Worm (Caenorhabditis elegans): Measurements from ENCODE around the gene timm-17B.1.
A peak's percentile ranks its signal among the peaks of the same experiment; 100 is the strongest.

The timm-17B.1 gene

ce11 chrIV:4749728-4750278 is 4.5 kb upstream of the timm-17B.1 start, which contains the start of the genes rpl-20 and Y17G9B.5 (continued):
- TF ChIP-seq blmp-1 (tag; optimal IDR thresholded peaks at IDR 0.05) (peak; percentile 94), mab-9 (GFP tag; IDR thresholded peaks at IDR 0.05) (peak; percentile 99), aly-2 (tag; optimal IDR thresholded peaks at IDR 0.05) (peak; percentile 100), swsn-7 (tag; optimal IDR thresholded peaks at IDR 0.05) (peak; percentile 100), ztf-11 (tag; optimal IDR thresholded peaks at IDR 0.05) (peak; percentile 92 to 100), ceh-82 (tag; optimal IDR thresholded peaks at IDR 0.05) (peak; percentile 100), unc-130 (tag; optimal IDR thresholded peaks at IDR 0.05) (peak; percentile 100), nhr-90 (tag; optimal IDR thresholded peaks at IDR 0.05; ENCODE audit: poor library complexity) (peak; percentile 100), efl-3 (GFP tag; optimal IDR thresholded peaks at IDR 0.05) (peak; percentile 98), nhr-20 (tag; optimal IDR thresholded peaks at IDR 0.05) (peak; percentile 100), nhr-71 (tag; optimal IDR thresholded peaks at IDR 0.05) (peak; percentile 100), sptf-1 (tag; optimal IDR thresholded peaks at IDR 0.05) (no peak), F16B12.6 (tag; optimal IDR thresholded peaks at IDR 0.05) (peak; percentile 81), rnt-1 (tag; optimal IDR thresholded peaks at IDR 0.05) (peak; percentile 99), ceh-8 (GFP tag; optimal IDR thresholded peaks at IDR 0.05) (peak; percentile 100), fos-1 (tag; optimal IDR thresholded peaks at IDR 0.05) (peak; percentile 99), ceh-90 (tag; optimal IDR thresholded peaks at IDR 0.05) (peak; percentile 75), lin-13 (GFP tag; optimal IDR thresholded peaks at IDR 0.05) (peak; percentile 100), hlh-17 (GFP tag; optimal IDR thresholded peaks at IDR 0.05; ENCODE audit: borderline replicate concordance) (peak; percentile 73), dpl-1 (GFP tag; optimal IDR thresholded peaks at IDR 0.05) (peak; percentile 94 to 96 (median 96)), nhr-19 (GFP tag; conservative IDR thresholded peaks at IDR 0.05) (peak; percentile 100), sox-4 (tag; optimal IDR thresholded peaks at IDR 0.05) (peak; percentile 98), egl-13 (tag; optimal IDR thresholded peaks at IDR 0.05) (peak; percentile 100), fkh-8 (tag; optimal IDR thresholded peaks at IDR 0.05) (peak; percentile 100), unc-98 (GFP tag; IDR thresholded peaks at IDR 0.05) (peak; percentile 98), hlh-4 (tag; optimal IDR thresholded peaks at IDR 0.05) (peak; percentile 70), lin-14 (GFP tag; optimal IDR thresholded peaks at IDR 0.05) (peak; percentile 100), C34B4.2 (tag; optimal IDR thresholded peaks at IDR 0.05) (peak; percentile 98), lin-35 (GFP tag; optimal IDR thresholded peaks at IDR 0.05) (peak; percentile 95 to 97), nhr-76 (tag; optimal IDR thresholded peaks at IDR 0.05) (peak; percentile 81), jun-1 (tag; optimal IDR thresholded peaks at IDR 0.05) (peak; percentile 99), nhr-84 (tag; optimal IDR thresholded peaks at IDR 0.05) (peak; percentile 91), sup-37 (GFP tag; optimal IDR thresholded peaks at IDR 0.05) (peak; percentile 100), zag-1 (tag; optimal IDR thresholded peaks at IDR 0.05) (peak; percentile 99), grh-1 (GFP tag; IDR thresholded peaks at IDR 0.05) (peak; percentile 100), nhr-47 (tag; optimal IDR thresholded peaks at IDR 0.05) (peak; percentile 100)

DNA sequence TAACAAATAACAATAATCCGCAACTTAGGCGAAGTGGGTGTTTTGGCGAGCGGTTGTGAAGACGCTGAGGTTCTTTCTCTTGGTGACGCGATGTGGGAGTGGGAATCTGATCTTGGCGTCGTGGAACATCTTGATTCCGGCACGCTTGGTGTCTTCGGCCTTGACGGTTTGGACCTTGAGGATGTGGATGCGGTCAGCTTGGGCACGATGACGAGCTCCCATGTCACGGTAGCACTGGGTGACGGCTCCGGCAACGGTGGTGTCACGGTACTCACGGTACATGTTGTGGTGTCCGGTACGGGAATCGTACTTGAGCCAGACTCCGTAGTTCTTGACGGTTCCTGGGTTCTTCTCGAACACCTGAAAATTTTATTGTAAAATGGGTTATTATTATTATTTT is 3.9 kb upstream of the timm-17B.1 start:
- no peak for TF ChIP-seq xbp-1 (tag; optimal IDR thresholded peaks at IDR 0.05)
- no peak for TF ChIP-seq ceh-88 (GFP tag; IDR thresholded peaks at IDR 0.05)
- TF ChIP-seq C34B4.2 (tag; optimal IDR thresholded peaks at IDR 0.05): peak; percentile 19
- no peak for TF ChIP-seq alr-1 (tag; optimal IDR thresholded peaks at IDR 0.05; ENCODE audit: borderline replicate concordance)
- TF ChIP-seq dsc-1 (tag; optimal IDR thresholded peaks at IDR 0.05): no peak
- no peak for TF ChIP-seq grh-1 (GFP tag; IDR thresholded peaks at IDR 0.05)
- TF ChIP-seq egl-13 (tag; optimal IDR thresholded peaks at IDR 0.05): no peak
- no peak for TF ChIP-seq lin-39 (tag; optimal IDR thresholded peaks at IDR 0.05)
- no peak for TF ChIP-seq hlh-17 (GFP tag; optimal IDR thresholded peaks at IDR 0.05; ENCODE audit: borderline replicate concordance)
- no peak for TF ChIP-seq nhr-20 (tag; optimal IDR thresholded peaks at IDR 0.05)
- TF ChIP-seq mab-9 (GFP tag; IDR thresholded peaks at IDR 0.05): 0 out of 2 replicates have a peak, but pooled peaks have one; percentile 35
